Worm (Caenorhabditis elegans) whole organism, young adult: Measurements from ENCODE around the gene Y62H9A.12.

Experiments
- B0019.2 ChIP-seq: fragments of 200-800 bp; sonication (Bioruptor generic); conservative IDR thresholded peaks from 2 replicates; pipeline ENCODE4 v1.3.6; 2022; ENCODE audit warnings: missing genetic modification reagents, missing genetic modification characterization, missing compliant biosample characterization
- F22D6.2 ChIP-seq: sonication (generic microtip); optimal IDR thresholded peaks from 2 replicates; lab custom pipeline; 2016; ENCODE audit warnings: mild to moderate bottlenecking, missing genetic modification characterization, missing compliant biosample characterization
- F23B12.7 ChIP-seq: sonication (generic microtip); optimal IDR thresholded peaks from 2 replicates; lab custom pipeline; 2017; ENCODE audit warnings: missing genetic modification characterization, mild to moderate bottlenecking, missing compliant biosample characterization, antibody characterized with exemption, moderate library complexity; ENCODE audit not compliant: insufficient read depth
- K11D2.4 ChIP-seq: fragments of 200-800 bp; sonication (Bioruptor generic); IDR thresholded peaks from 2 replicates; pipeline ENCODE4 v1.3.6; 2022; ENCODE audit warnings: missing genetic modification reagents, missing genetic modification characterization, missing compliant biosample characterization
- K12H6.12 ChIP-seq: fragments of 200-800 bp; sonication (Bioruptor generic); optimal IDR thresholded peaks from 2 replicates; lab custom pipeline; 2018; ENCODE audit warnings: mild to moderate bottlenecking, missing genetic modification characterization, missing compliant biosample characterization
- ZK185.1 ChIP-seq: sonication (generic microtip); optimal IDR thresholded peaks from 2 replicates; lab custom pipeline; 2016; ENCODE audit warnings: mild to moderate bottlenecking, missing genetic modification characterization, missing compliant biosample characterization; ENCODE audit not compliant: poor library complexity, severe bottlenecking
- aptf-2 ChIP-seq: fragments of 200-800 bp; sonication (Bioruptor generic); conservative IDR thresholded peaks from 2 replicates; pipeline ENCODE4 v1.3.6; 2022; ENCODE audit warnings: missing genetic modification reagents, missing genetic modification characterization, missing compliant biosample characterization
- aptf-3 ChIP-seq: fragments of 200-800 bp; sonication (Bioruptor generic); IDR thresholded peaks from 2 replicates; pipeline ENCODE4 v1.3.6; 2022; ENCODE audit warnings: missing genetic modification characterization, missing compliant biosample characterization
- athp-1 ChIP-seq: sonication (generic microtip); optimal IDR thresholded peaks from 2 replicates; lab custom pipeline; 2017; ENCODE audit warnings: mild to moderate bottlenecking, missing genetic modification characterization, missing compliant biosample characterization
- attf-5 ChIP-seq: fragments of 200-800 bp; sonication (Bioruptor generic); optimal IDR thresholded peaks from 2 replicates; lab custom pipeline; 2018; ENCODE audit warnings: mild to moderate bottlenecking, missing genetic modification characterization, missing compliant biosample characterization
- ccch-3 ChIP-seq: fragments of 200-800 bp; sonication (Bioruptor generic); optimal IDR thresholded peaks from 2 replicates; lab custom pipeline; 2018; ENCODE audit warnings: mild to moderate bottlenecking, missing genetic modification characterization, missing compliant biosample characterization
- cebp-1 ChIP-seq, 2 experiments: fragments of 200-800 bp in 1 of 2; sonication (Bioruptor generic) in 1 of 2; sonication (generic microtip) in 1 of 2; IDR thresholded peaks in 1 of 2; optimal IDR thresholded peaks in 1 of 2; 2 replicates each; pipeline versions ENCODE4 v1.3.6 to Lab custom; 2017 to 2022; ENCODE audit warnings: missing compliant biosample characterization in 2 of 2, missing genetic modification characterization in 2 of 2, mild to moderate bottlenecking in 1 of 2, missing genetic modification reagents in 1 of 2, moderate library complexity in 1 of 2
- ceh-91 ChIP-seq: fragments of 200-800 bp; sonication (Bioruptor generic); IDR thresholded peaks from 2 replicates; pipeline ENCODE4 v1.3.6; 2022; ENCODE audit warnings: missing genetic modification reagents, missing genetic modification characterization, missing compliant biosample characterization
- egl-18 ChIP-seq: fragments of 200-800 bp; sonication (Bioruptor generic); IDR thresholded peaks from 2 replicates; pipeline ENCODE4 v1.3.6; 2022; ENCODE audit warnings: missing genetic modification reagents, missing genetic modification characterization, missing compliant biosample characterization
- egl-44 ChIP-seq: fragments of 200-800 bp; sonication (Bioruptor generic); IDR thresholded peaks from 2 replicates; pipeline ENCODE4 v1.3.6; 2022; ENCODE audit warnings: missing genetic modification reagents, missing genetic modification characterization, missing compliant biosample characterization
- egrh-3 ChIP-seq: fragments of 200-800 bp; sonication (Bioruptor generic); IDR thresholded peaks from 2 replicates; pipeline ENCODE4 v1.3.6; 2022; ENCODE audit warnings: missing genetic modification reagents, missing genetic modification characterization, missing compliant biosample characterization
- fkh-3 ChIP-seq: sonication (generic microtip); optimal IDR thresholded peaks from 2 replicates; lab custom pipeline; 2016; ENCODE audit warnings: mild to moderate bottlenecking, missing genetic modification characterization, missing compliant biosample characterization
- let-526 ChIP-seq: fragments of 200-800 bp; sonication (Bioruptor generic); IDR thresholded peaks from 2 replicates; pipeline ENCODE4 v1.3.6; 2022; ENCODE audit warnings: missing genetic modification reagents, missing genetic modification characterization, missing compliant biosample characterization
- lin-35 ChIP-seq, 3 experiments: fragments of 150-350 bp in 2 of 3; sonication (generic microtip) in 1 of 3; optimal IDR thresholded peaks; 2 replicates each; lab custom pipeline; 2014 to 2018; ENCODE audit warnings: missing biosample characterization in 3 of 3, missing genetic modification characterization in 3 of 3, missing genetic modification reagents in 3 of 3
- lsl-1 ChIP-seq: fragments of 200-800 bp; sonication (Bioruptor generic); optimal IDR thresholded peaks from 2 replicates; lab custom pipeline; 2018; ENCODE audit warnings: mild to moderate bottlenecking, missing genetic modification characterization, moderate library complexity, missing compliant biosample characterization
- madf-8 ChIP-seq: fragments of 200-800 bp; sonication (Bioruptor generic); conservative IDR thresholded peaks from 2 replicates; pipeline ENCODE4 v1.3.6; 2022; ENCODE audit warnings: missing genetic modification reagents, missing genetic modification characterization, missing compliant biosample characterization
- nfya-2 ChIP-seq: fragments of 200-800 bp; sonication (Bioruptor generic); IDR thresholded peaks from 2 replicates; pipeline ENCODE4 v1.3.6; 2022; ENCODE audit warnings: missing genetic modification reagents, missing genetic modification characterization, missing compliant biosample characterization
- nhr-179 ChIP-seq: sonication (generic microtip); optimal IDR thresholded peaks from 2 replicates; lab custom pipeline; 2016; ENCODE audit warnings: mild to moderate bottlenecking, missing genetic modification characterization, missing compliant biosample characterization
- nhr-27 ChIP-seq: fragments of 200-800 bp; sonication (Bioruptor generic); optimal IDR thresholded peaks from 2 replicates; lab custom pipeline; 2018; ENCODE audit warnings: mild to moderate bottlenecking, missing genetic modification characterization, moderate library complexity, missing compliant biosample characterization
- rcor-1 ChIP-seq: fragments of 200-800 bp; sonication (Bioruptor generic); IDR thresholded peaks from 2 replicates; pipeline ENCODE4 v1.3.6; 2022; ENCODE audit warnings: missing genetic modification reagents, missing genetic modification characterization, missing compliant biosample characterization
- repo-1 ChIP-seq: sonication (generic microtip); optimal IDR thresholded peaks from 2 replicates; lab custom pipeline; 2017; ENCODE audit warnings: mild to moderate bottlenecking, missing genetic modification characterization, missing compliant biosample characterization
- snpc-3.4 ChIP-seq: sonication (generic microtip); optimal IDR thresholded peaks from 2 replicates; lab custom pipeline; 2017; ENCODE audit warnings: missing genetic modification characterization, mild to moderate bottlenecking, missing compliant biosample characterization, antibody characterized with exemption, moderate library complexity, missing genotype, missing genetic modification reagents
- snpc-4 ChIP-seq, 5 experiments: fragments of 150-350 bp in 1 of 5; sonication (generic microtip) in 4 of 5; optimal IDR thresholded peaks; 2 replicates each; lab custom pipeline; 2014 to 2018; ENCODE audit warnings: missing genetic modification characterization in 5 of 5, missing biosample characterization in 3 of 5, antibody characterized with exemption in 2 of 5, mild to moderate bottlenecking in 2 of 5, missing compliant biosample characterization in 2 of 5, missing genotype in 2 of 5, moderate library complexity in 2 of 5, missing genetic modification reagents in 1 of 5
- tlf-1 ChIP-seq: fragments of 200-800 bp; sonication (Bioruptor generic); optimal IDR thresholded peaks from 2 replicates; lab custom pipeline; 2018; ENCODE audit warnings: mild to moderate bottlenecking, missing genetic modification characterization, missing compliant biosample characterization
- ztf-18 ChIP-seq: sonication (generic microtip); optimal IDR thresholded peaks from 2 replicates; lab custom pipeline; 2016; ENCODE audit warnings: missing genotype, mild to moderate bottlenecking, missing genetic modification characterization, missing compliant biosample characterization
- ztf-25 ChIP-seq: fragments of 200-800 bp; sonication (Bioruptor generic); IDR thresholded peaks from 2 replicates; pipeline ENCODE4 v1.3.6; 2022; ENCODE audit warnings: missing genetic modification reagents, missing genetic modification characterization, missing compliant biosample characterization
- ztf-3 ChIP-seq: fragments of 200-800 bp; sonication (Bioruptor generic); optimal IDR thresholded peaks from 2 replicates; lab custom pipeline; 2018; ENCODE audit warnings: mild to moderate bottlenecking, missing genetic modification characterization, missing compliant biosample characterization

Y62H9A.12 gene

ce11 chrX:11878109-11878508 is 35.8 kb upstream of the Y62H9A.12 start, which contains the start of gene Y62H9A.2:
Y62H9A.2 (minus strand) TSS chrX:11878209.
- TF ChIP-seq ZK185.1 (tag; lab: Kevin White, UChicago) (no peak), ztf-25 (GFP tag; lab: Robert Waterston, UW) (no peak), K11D2.4 (GFP tag; lab: Robert Waterston, UW) (no peak), let-526 (GFP tag; lab: Robert Waterston, UW) (no peak), K12H6.12 (tag; lab: Kevin White, UChicago) (no peak), madf-8 (GFP tag; lab: Robert Waterston, UW) (no peak), nfya-2 (GFP tag; lab: Robert Waterston, UW) (no peak), athp-1 (tag; lab: Kevin White, UChicago) (no peak)

ce11 chrX:11879871-11880270 is 34.1 kb upstream of the Y62H9A.12 start, which contains the start of the genes Y62H9A.3 and Y62H9A.4:
Y62H9A.3 (minus strand) TSS chrX:11879971.
Y62H9A.4 (plus strand) TSS chrX:11880126.
- TF ChIP-seq ztf-3 (no peak), ccch-3 (GFP tag; lab: Kevin White, UChicago) (no peak), attf-5 (GFP tag; lab: Kevin White, UChicago) (no peak), egrh-3 (GFP tag; lab: Robert Waterston, UW) (no peak), fkh-3 (tag; lab: Kevin White, UChicago) (no peak), F23B12.7 (tag; lab: Kevin White, UChicago) (no peak), egl-18 (no peak), rcor-1 (GFP tag; lab: Robert Waterston, UW) (no peak), nhr-27 (tag; lab: Kevin White, UChicago) (no peak), B0019.2 (GFP tag; lab: Robert Waterston, UW) (no peak), ceh-91 (GFP tag; lab: Robert Waterston, UW) (no peak), F22D6.2 (tag; lab: Kevin White, UChicago) (no peak)

- TF ChIP-seq lsl-1 (GFP tag; lab: Kevin White, UChicago) = no peak
- no peak for TF ChIP-seq repo-1
- no peak for TF ChIP-seq aptf-3 (GFP tag; lab: Robert Waterston, UW)
- no peak for TF ChIP-seq snpc-3.4 (tag; lab: Kevin White, UChicago)
- no peak for TF ChIP-seq snpc-4 (GFP tag; optimal IDR thresholded peaks at IDR 0.05; lab: Kevin White, UChicago)
- no peak for TF ChIP-seq snpc-4 (tag; optimal IDR thresholded peaks at IDR 0.05; lab: Kevin White, UChicago)
- TF ChIP-seq egl-44 = no peak
- TF ChIP-seq lin-35 (GFP tag; optimal IDR thresholded peaks at IDR 0.05; lab: Kevin White, UChicago) = no peak
- no peak for TF ChIP-seq ztf-18 (tag; lab: Kevin White, UChicago)
- no peak for TF ChIP-seq ztf-25 (GFP tag; lab: Robert Waterston, UW)
- no peak for TF ChIP-seq cebp-1 (GFP tag; IDR thresholded peaks at IDR 0.05; lab: Robert Waterston, UW)
- TF ChIP-seq cebp-1 (tag; optimal IDR thresholded peaks at IDR 0.05; lab: Kevin White, UChicago) = no peak
- TF ChIP-seq nhr-179 (tag; lab: Kevin White, UChicago) = no peak
- no peak for TF ChIP-seq aptf-2 (GFP tag; lab: Robert Waterston, UW)
- TF ChIP-seq athp-1 (tag; lab: Kevin White, UChicago) = no peak
- no peak for TF ChIP-seq tlf-1 (GFP tag; lab: Kevin White, UChicago)
Observed at ce11 chrX:11882800-11883199, 31.1 kb upstream of the Y62H9A.12 start, which contains the start of the genes Y62H9A.5 and ule-5. Y62H9A.5 (minus strand) TSS chrX:11882900. ule-5 (plus strand) TSS chrX:11883127.
